Worm (Caenorhabditis elegans) whole organism, L1 larva: Measurements from ENCODE around the gene F58D2.5.

Experiments
- Y116A8C.19 ChIP-seq: sonication (generic microtip); optimal IDR thresholded peaks from 2 replicates; lab custom pipeline; 2016; ENCODE audit warnings: missing compliant biosample characterization, missing genetic modification characterization, borderline replicate concordance
- ama-1 ChIP-seq: fragments of 150-350 bp; optimal IDR thresholded peaks from 2 replicates; lab custom pipeline; 2014
- fkh-10 ChIP-seq: sonication (generic microtip); optimal IDR thresholded peaks from 2 replicates; lab custom pipeline; 2017; ENCODE audit warnings: missing biosample characterization, missing genetic modification reagents, missing genetic modification characterization
- lin-13 ChIP-seq: fragments of 150-350 bp; optimal IDR thresholded peaks from 2 replicates; lab custom pipeline; 2014; ENCODE audit warnings: missing biosample characterization, missing genetic modification reagents, missing genetic modification characterization
- mep-1 ChIP-seq: fragments of 150-350 bp; optimal IDR thresholded peaks from 2 replicates; lab custom pipeline; 2014; ENCODE audit warnings: missing biosample characterization, missing genetic modification characterization
- nhr-28 ChIP-seq: fragments of 150-350 bp; optimal IDR thresholded peaks from 2 replicates; lab custom pipeline; 2014; ENCODE audit warnings: missing biosample characterization, missing genetic modification characterization
- pqm-1 ChIP-seq: sonication (generic microtip); optimal IDR thresholded peaks from 3 replicates; lab custom pipeline; 2017; ENCODE audit warnings: missing biosample characterization, missing genetic modification characterization
- ztf-4 ChIP-seq: fragments of 150-350 bp; optimal IDR thresholded peaks from 2 replicates; lab custom pipeline; 2014; ENCODE audit warnings: missing biosample characterization, missing genetic modification characterization

DNA sequence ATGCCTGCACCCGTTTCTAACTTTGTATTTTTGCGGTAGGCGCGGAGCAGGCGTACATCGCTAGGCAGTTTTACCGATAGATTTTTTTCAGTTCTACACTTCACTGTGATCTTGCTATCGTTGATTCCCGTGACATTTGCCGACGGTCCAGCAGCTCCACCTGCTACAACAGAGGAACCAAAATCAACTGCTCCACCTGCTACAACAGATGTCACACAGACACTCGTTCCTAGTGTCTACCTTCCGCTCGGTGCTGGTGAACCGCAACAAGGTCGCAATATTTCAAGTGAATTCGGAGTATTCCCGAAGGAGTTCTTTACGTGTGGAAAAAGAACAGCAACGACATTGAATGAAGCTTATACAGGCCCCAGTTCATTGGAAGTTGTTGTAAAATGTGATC lies 3.1 kb downstream of the F58D2.5 start:
- no peak for TF ChIP-seq nhr-28
- no peak for TF ChIP-seq pqm-1 (tag; lab: Kevin White, UChicago)
- TF ChIP-seq fkh-10 (GFP tag; lab: Kevin White, UChicago): no peak
- no peak for TF ChIP-seq ztf-4 (tag; lab: Kevin White, UChicago)
- no peak for TF ChIP-seq ama-1 (lab: Kevin White, UChicago)
- no peak for TF ChIP-seq mep-1 (tag; lab: Kevin White, UChicago)
- no peak for TF ChIP-seq Y116A8C.19 (tag; lab: Kevin White, UChicago)
- TF ChIP-seq lin-13 (GFP tag; lab: Kevin White, UChicago): no peak
